Fruit fly (Drosophila melanogaster) whole organism, embryonic: Measurements from ENCODE around the gene Wsck.

Source experiments
- Atf6 ChIP-seq: fragments of 200-800 bp; sonication (Bioruptor generic); IDR thresholded peaks from 2 replicates; pipeline ENCODE4 v1.3.6; 2022; ENCODE audit warnings: missing biosample characterization, missing genetic modification characterization
- BEAF-32 ChIP-seq: fragments of 200-800 bp; sonication (Bioruptor generic); optimal IDR thresholded peaks from 3 replicates; lab custom pipeline; 2017; ENCODE audit warnings: missing biosample characterization, missing genetic modification characterization, mild to moderate bottlenecking, moderate library complexity, missing genetic modification reagents
- Bteb2 ChIP-seq: fragments of 200-800 bp; sonication (Bioruptor generic); optimal IDR thresholded peaks from 2 replicates; lab custom pipeline; 2016; ENCODE audit warnings: missing biosample characterization, missing genetic modification characterization
- CG10462 ChIP-seq: fragments of 200-800 bp; sonication (Bioruptor generic); optimal IDR thresholded peaks from 2 replicates; lab custom pipeline; 2016; ENCODE audit warnings: missing biosample characterization, missing genetic modification characterization
- CG10959 ChIP-seq: fragments of 200-800 bp; sonication (Bioruptor generic); IDR thresholded peaks from 2 replicates; pipeline ENCODE4 v1.3.6; 2022; ENCODE audit warnings: missing biosample characterization, missing genetic modification characterization
- CG12236 ChIP-seq: fragments of 200-800 bp; sonication (Bioruptor generic); optimal IDR thresholded peaks from 2 replicates; lab custom pipeline; 2016; ENCODE audit warnings: missing biosample characterization, missing genetic modification characterization
- CG12659 ChIP-seq: fragments of 200-800 bp; sonication (Bioruptor generic); optimal IDR thresholded peaks from 3 replicates; lab custom pipeline; 2017; ENCODE audit warnings: mild to moderate bottlenecking, missing biosample characterization, missing genetic modification reagents, missing genetic modification characterization
- CG13624 ChIP-seq: fragments of 200-800 bp; sonication (Bioruptor generic); optimal IDR thresholded peaks from 2 replicates; lab custom pipeline; 2016; ENCODE audit warnings: missing biosample characterization, missing genetic modification characterization
- CG13775 ChIP-seq: fragments of 200-800 bp; sonication (Bioruptor generic); optimal IDR thresholded peaks from 3 replicates; lab custom pipeline; 2017; ENCODE audit warnings: missing biosample characterization, mild to moderate bottlenecking, missing genetic modification characterization
- CG14667 ChIP-seq: fragments of 200-800 bp; sonication (Bioruptor generic); IDR thresholded peaks from 2 replicates; pipeline ENCODE4 v1.3.6; 2022; ENCODE audit warnings: missing biosample characterization, missing genetic modification characterization
- CG16813 ChIP-seq: fragments of 200-800 bp; sonication (Bioruptor generic); IDR thresholded peaks from 3 replicates; pipeline ENCODE4 v1.3.6; 2022; ENCODE audit warnings: missing biosample characterization, missing genetic modification characterization; ENCODE audit not compliant: partially characterized antibody
- CG1792 ChIP-seq: fragments of 200-800 bp; sonication (Bioruptor generic); optimal IDR thresholded peaks from 2 replicates; lab custom pipeline; 2016; ENCODE audit warnings: missing biosample characterization, missing genetic modification characterization
- CG18476 ChIP-seq: fragments of 200-800 bp; sonication (Bioruptor generic); optimal IDR thresholded peaks from 2 replicates; lab custom pipeline; 2016; ENCODE audit warnings: missing biosample characterization, mild to moderate bottlenecking, missing genetic modification characterization
- CG2875 ChIP-seq: fragments of 200-800 bp; sonication (Bioruptor generic); optimal IDR thresholded peaks from 2 replicates; lab custom pipeline; 2017; ENCODE audit warnings: missing biosample characterization, mild to moderate bottlenecking, missing genetic modification characterization, missing genetic modification reagents
- CG31224 ChIP-seq: fragments of 200-800 bp; sonication (Bioruptor generic); IDR thresholded peaks from 2 replicates; pipeline ENCODE4 v1.3.6; 2022; ENCODE audit warnings: missing biosample characterization, missing genetic modification characterization
- CG5245 ChIP-seq: fragments of 200-800 bp; sonication (Bioruptor generic); optimal IDR thresholded peaks from 3 replicates; lab custom pipeline; 2016; ENCODE audit warnings: missing biosample characterization, missing genetic modification characterization
- CG6272 ChIP-seq: fragments of 200-800 bp; sonication (Bioruptor generic); IDR thresholded peaks from 2 replicates; pipeline ENCODE4 v1.3.6; 2022; ENCODE audit warnings: missing biosample characterization, missing genetic modification characterization
- CG6813 ChIP-seq: fragments of 200-800 bp; sonication (Bioruptor generic); optimal IDR thresholded peaks from 2 replicates; lab custom pipeline; 2017; ENCODE audit warnings: missing biosample characterization, missing genetic modification characterization, mild to moderate bottlenecking, moderate library complexity, missing genetic modification reagents
- CrebB ChIP-seq: fragments of 200-800 bp; sonication (Bioruptor generic); optimal IDR thresholded peaks from 3 replicates; lab custom pipeline; 2018; ENCODE audit warnings: missing biosample characterization, mild to moderate bottlenecking, missing genetic modification characterization
- D19B ChIP-seq: fragments of 200-800 bp; sonication (Bioruptor generic); optimal IDR thresholded peaks from 2 replicates; lab custom pipeline; 2017; ENCODE audit warnings: missing biosample characterization, mild to moderate bottlenecking, missing genetic modification characterization
- E2f2 ChIP-seq: fragments of 200-800 bp; sonication (Bioruptor generic); IDR thresholded peaks from 2 replicates; pipeline ENCODE4 v1.3.6; 2022; ENCODE audit warnings: missing biosample characterization, missing genetic modification characterization
- Fer3 ChIP-seq: fragments of 200-800 bp; sonication (Bioruptor generic); optimal IDR thresholded peaks from 2 replicates; lab custom pipeline; 2018; ENCODE audit warnings: missing biosample characterization, mild to moderate bottlenecking, missing genetic modification characterization, moderate library complexity
- HmgZ ChIP-seq: fragments of 200-800 bp; sonication (Bioruptor generic); optimal IDR thresholded peaks from 2 replicates; lab custom pipeline; 2018; ENCODE audit warnings: missing biosample characterization, mild to moderate bottlenecking, missing genetic modification characterization
- Hmr ChIP-seq: fragments of 200-800 bp; sonication (Bioruptor generic); optimal IDR thresholded peaks from 3 replicates; lab custom pipeline; 2017; ENCODE audit warnings: mild to moderate bottlenecking, missing biosample characterization, missing genetic modification reagents, missing genetic modification characterization
- Jarid2 ChIP-seq: fragments of 200-800 bp; sonication (Bioruptor generic); optimal IDR thresholded peaks from 3 replicates; lab custom pipeline; 2017; ENCODE audit warnings: mild to moderate bottlenecking, missing biosample characterization, missing genetic modification reagents, missing genetic modification characterization
- Med ChIP-seq: fragments of 200-800 bp; sonication (Bioruptor generic); peaks from one replicate; lab custom pipeline; 2016; ENCODE audit warnings: missing biosample characterization, missing genetic modification characterization, mild to moderate bottlenecking, inconsistent platforms, moderate library complexity
- Mes4 ChIP-seq: fragments of 200-800 bp; sonication (Bioruptor generic); optimal IDR thresholded peaks from 2 replicates; lab custom pipeline; 2016; ENCODE audit warnings: missing biosample characterization, missing genetic modification characterization
- Ravus ChIP-seq: fragments of 200-800 bp; sonication (Bioruptor generic); IDR thresholded peaks from 2 replicates; pipeline ENCODE4 v1.3.6; 2022; ENCODE audit warnings: missing biosample characterization, missing genetic modification characterization
- Side ChIP-seq: fragments of 200-800 bp; sonication (Bioruptor generic); optimal IDR thresholded peaks from 2 replicates; lab custom pipeline; 2016; ENCODE audit warnings: missing biosample characterization, missing genetic modification characterization
- Ssrp ChIP-seq: fragments of 200-800 bp; sonication (Bioruptor generic); optimal IDR thresholded peaks from 2 replicates; lab custom pipeline; 2018; ENCODE audit warnings: missing biosample characterization, mild to moderate bottlenecking, missing genetic modification characterization, moderate library complexity
- bigmax ChIP-seq: fragments of 200-800 bp; sonication (Bioruptor generic); optimal IDR thresholded peaks from 2 replicates; lab custom pipeline; 2018; ENCODE audit warnings: missing biosample characterization, mild to moderate bottlenecking, missing genetic modification characterization
- dm ChIP-seq: fragments of 200-800 bp; sonication (Bioruptor generic); optimal IDR thresholded peaks from 3 replicates; lab custom pipeline; 2016; ENCODE audit warnings: missing biosample characterization, missing genetic modification characterization
- dpn ChIP-seq, 2 experiments: fragments of 200-800 bp; sonication (Bioruptor generic); optimal IDR thresholded peaks; 3 replicates each; lab custom pipeline; 2016; ENCODE audit warnings: missing biosample characterization in 2 of 2, missing genetic modification characterization in 2 of 2
- ems ChIP-seq: fragments of 200-800 bp; sonication (Bioruptor generic); optimal IDR thresholded peaks from 3 replicates; lab custom pipeline; 2016; ENCODE audit warnings: missing biosample characterization, missing genetic modification characterization
- eve ChIP-seq, 2 experiments: fragments of >200 bp; optimal IDR thresholded peaks; 2 replicates each; lab custom pipeline; 2017; ENCODE audit warnings: missing biosample characterization in 2 of 2, missing genetic modification characterization in 2 of 2
- hth ChIP-seq: fragments of >200 bp; optimal IDR thresholded peaks from 2 replicates; lab custom pipeline; 2017; ENCODE audit warnings: inconsistent platforms
- maf-S ChIP-seq: fragments of 200-800 bp; sonication (Bioruptor generic); optimal IDR thresholded peaks from 2 replicates; lab custom pipeline; 2016; ENCODE audit warnings: missing biosample characterization, missing genetic modification characterization
- nmo ChIP-seq: fragments of 200-800 bp; sonication (Bioruptor generic); optimal IDR thresholded peaks from 2 replicates; lab custom pipeline; 2018; ENCODE audit warnings: missing biosample characterization, mild to moderate bottlenecking, missing genetic modification characterization, moderate library complexity
- nom ChIP-seq: fragments of 200-800 bp; sonication (Bioruptor generic); optimal IDR thresholded peaks from 2 replicates; lab custom pipeline; 2017; ENCODE audit warnings: missing biosample characterization, missing genetic modification characterization, mild to moderate bottlenecking, moderate library complexity, missing genetic modification reagents
- ranshi ChIP-seq: fragments of 200-800 bp; sonication (Bioruptor generic); IDR thresholded peaks from 2 replicates; pipeline ENCODE4 v1.3.6; 2022; ENCODE audit warnings: missing biosample characterization, missing genetic modification characterization
- row ChIP-seq: fragments of 200-800 bp; sonication (Bioruptor generic); IDR thresholded peaks from 3 replicates; pipeline ENCODE4 v1.3.6; 2022; ENCODE audit warnings: missing biosample characterization, missing genetic modification characterization
- salm ChIP-seq: fragments of 200-800 bp; sonication (Bioruptor generic); optimal IDR thresholded peaks from 2 replicates; lab custom pipeline; 2018; ENCODE audit warnings: missing biosample characterization, mild to moderate bottlenecking, missing genetic modification characterization
- sim ChIP-seq: fragments of 200-800 bp; sonication (Bioruptor generic); IDR thresholded peaks from 2 replicates; pipeline ENCODE4 v1.3.6; 2022; ENCODE audit warnings: missing biosample characterization, missing genetic modification characterization
- sisA ChIP-seq: fragments of 200-800 bp; sonication (Bioruptor generic); IDR thresholded peaks from 2 replicates; pipeline ENCODE4 v1.3.6; 2022; ENCODE audit warnings: missing biosample characterization, missing genetic modification characterization
- tap ChIP-seq: fragments of 200-800 bp; optimal IDR thresholded peaks from 3 replicates; lab custom pipeline; 2019; ENCODE audit warnings: missing biosample characterization, mild to moderate bottlenecking, missing genetic modification characterization, moderate library complexity
- toy ChIP-seq: fragments of 200-800 bp; sonication (Bioruptor generic); IDR thresholded peaks from 2 replicates; pipeline ENCODE4 v1.3.6; 2022; ENCODE audit warnings: missing biosample characterization, missing genetic modification characterization
- trh ChIP-seq: fragments of 200-800 bp; sonication (Bioruptor generic); optimal IDR thresholded peaks from 2 replicates; lab custom pipeline; 2016; ENCODE audit warnings: missing biosample characterization, missing genetic modification characterization
- vnd ChIP-seq: fragments of 200-800 bp; sonication (Bioruptor generic); IDR thresholded peaks from 3 replicates; pipeline ENCODE4 v1.3.6; 2022; ENCODE audit warnings: missing biosample characterization, missing genetic modification characterization; ENCODE audit not compliant: partially characterized antibody
- vvl ChIP-seq: fragments of 200-800 bp; sonication (Bioruptor generic); IDR thresholded peaks from 2 replicates; pipeline ENCODE4 v1.3.6; 2022; ENCODE audit warnings: missing biosample characterization, missing genetic modification characterization
- wor ChIP-seq: fragments of 200-800 bp; sonication (Bioruptor generic); IDR thresholded peaks from 2 replicates; pipeline ENCODE4 v1.3.6; 2022; ENCODE audit warnings: missing biosample characterization, missing genetic modification characterization

Wsck gene

dm6 chr3R:24580067-24580962 is 49.6 kb downstream of the Wsck start (continued):
- TF ChIP-seq CG12659 (GFP tag; lab: Kevin White, UChicago) (peak; percentile 14), salm (tag; lab: Kevin White, UChicago) (no peak), CG10959 (no peak), sisA (GFP tag; lab: Robert Waterston, UW) (no peak), dm (GFP tag; lab: Kevin White, UChicago) (no peak), CG5245 (no peak), CG6272 (GFP tag; lab: Robert Waterston, UW) (no peak), CG12236 (GFP tag; lab: Kevin White, UChicago) (no peak), E2f2 (GFP tag; lab: Robert Waterston, UW) (no peak), Side (no peak), CG14667 (no peak), vvl (GFP tag; lab: Robert Waterston, UW) (peak; percentile 30; the same call in 1 of the 2 replicates), CG18476 (GFP tag; lab: Kevin White, UChicago) (peak; percentile 37), CG13775 (peak; percentile 39), CG16813 (GFP tag; lab: Robert Waterston, UW) (no peak), CG13624 (GFP tag; lab: Kevin White, UChicago) (peak; percentile 7), HmgZ (no peak), D19B (GFP tag; lab: Kevin White, UChicago) (no peak), Fer3 (tag; lab: Kevin White, UChicago) (no peak), wor (GFP tag; lab: Robert Waterston, UW) (no peak), nom (GFP tag; lab: Kevin White, UChicago) (no peak), tap (tag; lab: Kevin White, UChicago) (no peak), toy (GFP tag; lab: Robert Waterston, UW) (no peak), Ravus (GFP tag; lab: Robert Waterston, UW) (no peak), hth (lab: Kevin White, UChicago) (no peak), ranshi (GFP tag; lab: Robert Waterston, UW) (no peak), BEAF-32 (no peak), vnd (GFP tag; lab: Robert Waterston, UW) (no peak), Atf6 (GFP tag; lab: Robert Waterston, UW) (no peak), CG6813 (GFP tag; lab: Kevin White, UChicago) (no peak), bigmax (GFP tag; lab: Kevin White, UChicago) (no peak), CG31224 (GFP tag; lab: Robert Waterston, UW) (no peak), Ssrp (tag; lab: Kevin White, UChicago) (peak; percentile 43), row (GFP tag; lab: Robert Waterston, UW) (0 out of 3 replicates have a peak, but pooled peaks have one; percentile 35), Jarid2 (GFP tag; lab: Kevin White, UChicago) (no peak), ems (GFP tag; lab: Kevin White, UChicago) (no peak), CG2875 (GFP tag; lab: Kevin White, UChicago) (no peak), Med (GFP tag; lab: Kevin White, UChicago) (no peak), CrebB (tag; lab: Kevin White, UChicago) (no peak), eve (GFP tag; optimal IDR thresholded peaks at IDR 0.05; lab: Kevin White, UChicago) (no peak), nmo (GFP tag; lab: Kevin White, UChicago) (peak; percentile 64), trh (GFP tag; lab: Kevin White, UChicago) (no peak), sim (GFP tag; lab: Robert Waterston, UW) (no peak), Mes4 (no peak), CG10462 (no peak), CG1792 (no peak), maf-S (no peak), Hmr (GFP tag; lab: Kevin White, UChicago) (no peak), dpn (GFP tag; optimal IDR thresholded peaks at IDR 0.05; lab: Kevin White, UChicago) (no peak), Bteb2 (peak; percentile 14)
